Fruit fly (Drosophila melanogaster) whole organism, embryonic: ENCODE measurements around the gene Atg5.

Experiments used
- CG10543 ChIP-seq: fragments of 200-800 bp; sonication (Bioruptor generic); optimal IDR thresholded peaks from 3 replicates; lab custom pipeline; 2017; ENCODE audit warnings: missing biosample characterization, mild to moderate bottlenecking, missing genetic modification characterization, moderate library complexity
- CG11695 ChIP-seq: fragments of 200-800 bp; sonication (Bioruptor generic); IDR thresholded peaks from 3 replicates; pipeline ENCODE4 v1.3.6; 2022; ENCODE audit warnings: missing biosample characterization, missing genetic modification characterization
- CG13296 ChIP-seq: fragments of 200-800 bp; sonication (Bioruptor generic); optimal IDR thresholded peaks from 3 replicates; lab custom pipeline; 2018; ENCODE audit warnings: missing biosample characterization, mild to moderate bottlenecking, missing genetic modification characterization
- CG14667 ChIP-seq: fragments of 200-800 bp; sonication (Bioruptor generic); IDR thresholded peaks from 2 replicates; pipeline ENCODE4 v1.3.6; 2022; ENCODE audit warnings: missing biosample characterization, missing genetic modification characterization
- CG1647 ChIP-seq: fragments of 200-800 bp; sonication (Bioruptor generic); optimal IDR thresholded peaks from 3 replicates; lab custom pipeline; 2016; ENCODE audit warnings: missing biosample characterization, missing genetic modification characterization
- CG16779 ChIP-seq: fragments of 200-800 bp; sonication (Bioruptor generic); IDR thresholded peaks from 2 replicates; pipeline ENCODE4 v1.3.6; 2022; ENCODE audit warnings: missing biosample characterization, missing genetic modification characterization
- CG17361 ChIP-seq: fragments of 200-800 bp; sonication (Bioruptor generic); IDR thresholded peaks from 3 replicates; pipeline ENCODE4 v1.3.6; 2022; ENCODE audit warnings: missing biosample characterization, missing genetic modification characterization
- CG17612 ChIP-seq: fragments of 200-800 bp; sonication (Bioruptor generic); IDR thresholded peaks from 2 replicates; pipeline ENCODE4 v1.3.6; 2022; ENCODE audit warnings: missing biosample characterization, missing genetic modification characterization
- CG18262 ChIP-seq: fragments of 200-800 bp; optimal IDR thresholded peaks from 3 replicates; lab custom pipeline; 2019; ENCODE audit warnings: missing biosample characterization, mild to moderate bottlenecking, missing genetic modification characterization, moderate library complexity
- CG18599 ChIP-seq: fragments of 200-800 bp; sonication (Bioruptor generic); optimal IDR thresholded peaks from 3 replicates; lab custom pipeline; 2017; ENCODE audit warnings: missing biosample characterization, missing genetic modification characterization, mild to moderate bottlenecking, moderate library complexity, missing genetic modification reagents
- CG2120 ChIP-seq: fragments of 200-800 bp; sonication (Bioruptor generic); optimal IDR thresholded peaks from 3 replicates; lab custom pipeline; 2016; ENCODE audit warnings: missing biosample characterization, missing genetic modification characterization
- CG2129 ChIP-seq: fragments of 200-800 bp; sonication (Bioruptor generic); IDR thresholded peaks from 2 replicates; pipeline ENCODE4 v1.3.6; 2022; ENCODE audit warnings: missing biosample characterization, missing genetic modification characterization; ENCODE audit not compliant: partially characterized antibody
- CG2889 ChIP-seq: fragments of 200-800 bp; sonication (Bioruptor generic); IDR thresholded peaks from 3 replicates; pipeline ENCODE4 v1.3.6; 2022; ENCODE audit warnings: missing biosample characterization, missing genetic modification characterization
- CG3163 ChIP-seq: fragments of 200-800 bp; sonication (Bioruptor generic); optimal IDR thresholded peaks from 3 replicates; lab custom pipeline; 2016; ENCODE audit warnings: missing biosample characterization, missing genetic modification characterization
- CG7271 ChIP-seq: fragments of 200-800 bp; sonication (Bioruptor generic); optimal IDR thresholded peaks from 2 replicates; lab custom pipeline; 2018; ENCODE audit warnings: missing biosample characterization, mild to moderate bottlenecking, missing genetic modification characterization, moderate library complexity
- CG7839 ChIP-seq: fragments of 200-800 bp; sonication (Bioruptor generic); optimal IDR thresholded peaks from 3 replicates; lab custom pipeline; 2018; ENCODE audit warnings: missing biosample characterization, mild to moderate bottlenecking, missing genetic modification characterization, moderate library complexity
- CG9817 ChIP-seq: fragments of 200-800 bp; sonication (Bioruptor generic); optimal IDR thresholded peaks from 2 replicates; lab custom pipeline; 2018; ENCODE audit warnings: missing biosample characterization, mild to moderate bottlenecking, missing genetic modification characterization, moderate library complexity
- CG9876 ChIP-seq: fragments of 200-800 bp; sonication (Bioruptor generic); optimal IDR thresholded peaks from 2 replicates; lab custom pipeline; 2016; ENCODE audit warnings: missing biosample characterization, missing genetic modification characterization
- E2f1 ChIP-seq: fragments of 200-800 bp; sonication (Bioruptor generic); IDR thresholded peaks from 2 replicates; pipeline ENCODE4 v1.3.6; 2022; ENCODE audit warnings: missing biosample characterization, missing genetic modification characterization
- E2f2 ChIP-seq: fragments of 200-800 bp; sonication (Bioruptor generic); IDR thresholded peaks from 2 replicates; pipeline ENCODE4 v1.3.6; 2022; ENCODE audit warnings: missing biosample characterization, missing genetic modification characterization
- Gug ChIP-seq: fragments of 200-800 bp; sonication (Bioruptor generic); IDR thresholded peaks from 4 replicates; pipeline ENCODE4 v1.3.6; 2022; ENCODE audit warnings: missing biosample characterization, missing genetic modification characterization
- HLH3B ChIP-seq: fragments of 200-800 bp; sonication (Bioruptor generic); IDR thresholded peaks from 2 replicates; pipeline ENCODE4 v1.3.6; 2022; ENCODE audit warnings: missing biosample characterization, missing genetic modification characterization
- Jarid2 ChIP-seq: fragments of 200-800 bp; sonication (Bioruptor generic); optimal IDR thresholded peaks from 3 replicates; lab custom pipeline; 2017; ENCODE audit warnings: mild to moderate bottlenecking, missing biosample characterization, missing genetic modification reagents, missing genetic modification characterization
- Spps ChIP-seq: fragments of 200-800 bp; sonication (Bioruptor generic); optimal IDR thresholded peaks from 2 replicates; lab custom pipeline; 2018; ENCODE audit warnings: missing biosample characterization, mild to moderate bottlenecking, missing genetic modification characterization
- Trl ChIP-seq, 3 experiments: fragments of >200 bp in 2 of 3; fragments of 200-800 bp in 1 of 3; sonication (Bioruptor generic) in 1 of 3; optimal IDR thresholded peaks; 2 replicates in 1 of 3; 3 replicates in 2 of 3; lab custom pipeline; 2016 to 2017; ENCODE audit warnings: missing biosample characterization in 1 of 3, missing genetic modification characterization in 1 of 3
- YL-1 ChIP-seq: fragments of 200-800 bp; sonication (Bioruptor generic); optimal IDR thresholded peaks from 3 replicates; lab custom pipeline; 2017; ENCODE audit warnings: missing biosample characterization, mild to moderate bottlenecking, missing genetic modification characterization
- az2 ChIP-seq: fragments of 200-800 bp; sonication (Bioruptor generic); optimal IDR thresholded peaks from 3 replicates; lab custom pipeline; 2016; ENCODE audit warnings: missing biosample characterization, missing genetic modification characterization
- bcd ChIP-seq: fragments of 200-800 bp; sonication (Bioruptor generic); optimal IDR thresholded peaks from 2 replicates; lab custom pipeline; 2017; ENCODE audit warnings: missing biosample characterization, mild to moderate bottlenecking, missing genetic modification characterization
- caup ChIP-seq: fragments of 200-800 bp; sonication (Bioruptor generic); optimal IDR thresholded peaks from 3 replicates; lab custom pipeline; 2017; ENCODE audit warnings: missing biosample characterization, mild to moderate bottlenecking, missing genetic modification characterization, moderate library complexity; ENCODE audit not compliant: severe bottlenecking
- chif ChIP-seq, 2 experiments: fragments of 200-800 bp; sonication (Bioruptor generic); optimal IDR thresholded peaks; 3 replicates each; lab custom pipeline; 2016; ENCODE audit warnings: missing biosample characterization in 2 of 2, missing genetic modification characterization in 2 of 2
- crc ChIP-seq: fragments of 200-800 bp; sonication (Bioruptor generic); optimal IDR thresholded peaks from 2 replicates; lab custom pipeline; 2016; ENCODE audit warnings: missing biosample characterization, missing genetic modification characterization
- ewg ChIP-seq: fragments of 200-800 bp; sonication (Bioruptor generic); optimal IDR thresholded peaks from 3 replicates; lab custom pipeline; 2017; ENCODE audit warnings: mild to moderate bottlenecking, missing biosample characterization, missing genetic modification reagents, missing genetic modification characterization
- ind ChIP-seq: fragments of 200-800 bp; sonication (Bioruptor generic); optimal IDR thresholded peaks from 3 replicates; lab custom pipeline; 2016; ENCODE audit warnings: missing biosample characterization, missing genetic modification characterization
- inv ChIP-seq: fragments of 200-800 bp; sonication (Bioruptor generic); IDR thresholded peaks from 2 replicates; pipeline ENCODE4 v1.3.6; 2022; ENCODE audit warnings: missing biosample characterization, missing genetic modification characterization; ENCODE audit not compliant: partially characterized antibody
- mld ChIP-seq: fragments of 200-800 bp; sonication (Bioruptor generic); IDR thresholded peaks from 3 replicates; pipeline ENCODE4 v1.3.6; 2022; ENCODE audit warnings: missing biosample characterization, missing genetic modification characterization; ENCODE audit not compliant: partially characterized antibody
- pho ChIP-seq: fragments of 200-800 bp; sonication (Bioruptor generic); optimal IDR thresholded peaks from 2 replicates; lab custom pipeline; 2016; ENCODE audit warnings: missing biosample characterization, missing genetic modification characterization
- repo ChIP-seq: fragments of 200-800 bp; sonication (Bioruptor generic); optimal IDR thresholded peaks from 2 replicates; lab custom pipeline; 2016; ENCODE audit warnings: missing biosample characterization, missing genetic modification characterization
- salm ChIP-seq: fragments of 200-800 bp; sonication (Bioruptor generic); optimal IDR thresholded peaks from 2 replicates; lab custom pipeline; 2018; ENCODE audit warnings: missing biosample characterization, mild to moderate bottlenecking, missing genetic modification characterization
- schlank ChIP-seq: fragments of 200-800 bp; sonication (Bioruptor generic); optimal IDR thresholded peaks from 2 replicates; lab custom pipeline; 2018; ENCODE audit warnings: missing biosample characterization, mild to moderate bottlenecking, missing genetic modification characterization
- so ChIP-seq: fragments of 200-800 bp; sonication (Bioruptor generic); IDR thresholded peaks from 3 replicates; pipeline ENCODE4 v1.3.6; 2022; ENCODE audit warnings: missing biosample characterization, missing genetic modification characterization
- ssp ChIP-seq: fragments of 200-800 bp; sonication (Bioruptor generic); IDR thresholded peaks from 2 replicates; pipeline ENCODE4 v1.3.6; 2022; ENCODE audit warnings: missing biosample characterization, missing genetic modification characterization
- sug ChIP-seq: fragments of 200-800 bp; optimal IDR thresholded peaks from 2 replicates; lab custom pipeline; 2019; ENCODE audit warnings: missing biosample characterization, mild to moderate bottlenecking, missing genetic modification characterization, moderate library complexity
- tin ChIP-seq: fragments of 200-800 bp; sonication (Bioruptor generic); optimal IDR thresholded peaks from 3 replicates; lab custom pipeline; 2016; ENCODE audit warnings: missing biosample characterization, missing genetic modification characterization
- trh ChIP-seq: fragments of 200-800 bp; sonication (Bioruptor generic); optimal IDR thresholded peaks from 2 replicates; lab custom pipeline; 2016; ENCODE audit warnings: missing biosample characterization, missing genetic modification characterization
- unc-4 ChIP-seq: fragments of 200-800 bp; sonication (Bioruptor generic); IDR thresholded peaks from 2 replicates; pipeline ENCODE4 v1.3.6; 2022; ENCODE audit warnings: missing biosample characterization, missing genetic modification characterization; ENCODE audit not compliant: partially characterized antibody
- vfl ChIP-seq: fragments of 200-800 bp; sonication (Bioruptor generic); optimal IDR thresholded peaks from 2 replicates; lab custom pipeline; 2016; ENCODE audit warnings: missing biosample characterization, missing genetic modification characterization
- wdn ChIP-seq: fragments of 200-800 bp; sonication (Bioruptor generic); IDR thresholded peaks from 2 replicates; pipeline ENCODE4 v1.3.6; 2022; ENCODE audit warnings: missing biosample characterization, missing genetic modification characterization
- wor ChIP-seq: fragments of 200-800 bp; sonication (Bioruptor generic); IDR thresholded peaks from 2 replicates; pipeline ENCODE4 v1.3.6; 2022; ENCODE audit warnings: missing biosample characterization, missing genetic modification characterization
- zf30C ChIP-seq: fragments of 200-800 bp; sonication (Bioruptor generic); optimal IDR thresholded peaks from 3 replicates; lab custom pipeline; 2018; ENCODE audit warnings: missing biosample characterization, mild to moderate bottlenecking, missing genetic modification characterization

Atg5 gene

DNA sequence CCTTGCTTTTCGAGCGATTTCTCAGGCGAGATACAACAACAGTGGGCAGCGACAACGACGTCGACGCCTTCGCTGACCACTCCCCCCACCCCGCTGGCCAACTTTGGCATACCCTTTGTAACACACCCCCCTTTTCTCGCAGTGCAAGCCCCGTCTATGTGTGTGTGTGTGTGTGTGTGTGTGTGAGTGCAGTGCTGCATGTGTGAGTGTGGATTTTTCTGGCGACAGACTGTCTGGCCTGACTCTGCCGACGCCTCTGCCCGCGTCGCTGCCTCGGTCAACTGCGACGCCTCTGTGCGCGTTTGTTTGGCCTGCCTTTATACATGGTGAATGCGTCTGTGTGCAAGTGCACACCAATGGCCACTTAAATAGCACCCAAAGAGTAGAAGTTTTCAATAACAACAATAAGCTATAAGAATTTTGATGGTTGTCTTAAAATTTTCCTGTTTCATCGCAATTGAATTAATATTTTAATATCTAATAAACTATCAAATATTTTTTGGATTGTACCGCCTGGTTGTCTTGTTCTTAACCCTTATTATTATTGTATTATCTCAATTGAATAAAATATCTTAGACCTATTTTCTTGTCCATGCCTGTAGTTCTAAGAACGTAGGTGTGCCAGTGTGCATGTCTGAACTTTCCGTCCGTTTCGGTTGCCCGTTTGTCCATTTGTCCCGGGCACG, 29.6 kb downstream of the Atg5 start (continued):
- TF ChIP-seq zf30C (GFP tag; lab: Kevin White, UChicago) = peak; percentile 93
- TF ChIP-seq Gug (GFP tag; lab: Robert Waterston, UW) = no peak; the same call in 3 of the 4 replicates
- TF ChIP-seq CG13296 = peak; percentile 90
- peak; percentile 58 for TF ChIP-seq ind (GFP tag; lab: Kevin White, UChicago)
- no peak for TF ChIP-seq CG17612
- TF ChIP-seq salm (tag; lab: Kevin White, UChicago) = peak; percentile 95
- peak; percentile 86 for TF ChIP-seq CG7271 (tag; lab: Kevin White, UChicago)
- peak; percentile 39 for TF ChIP-seq trh (GFP tag; lab: Kevin White, UChicago)
- TF ChIP-seq az2 (GFP tag; lab: Kevin White, UChicago) = peak; percentile 89
- no peak for TF ChIP-seq repo (GFP tag; lab: Kevin White, UChicago)
- peak; percentile 93 for TF ChIP-seq Spps (tag; lab: Kevin White, UChicago)
- peak; percentile 4 for TF ChIP-seq schlank (tag; lab: Kevin White, UChicago)
- TF ChIP-seq unc-4 (GFP tag; lab: Robert Waterston, UW) = no peak
- peak; percentile 83 for TF ChIP-seq bcd (GFP tag; lab: Kevin White, UChicago)
- TF ChIP-seq Trl (optimal IDR thresholded peaks at IDR 0.05; lab: Kevin White, UChicago) = no peak
- no peak for TF ChIP-seq Trl (GFP tag; optimal IDR thresholded peaks at IDR 0.05; lab: Kevin White, UChicago)
- no peak for TF ChIP-seq pho
- no peak for TF ChIP-seq CG9876 (GFP tag; lab: Kevin White, UChicago)
- no peak for TF ChIP-seq mld (GFP tag; lab: Robert Waterston, UW)
- TF ChIP-seq CG11695 = peak; percentile 89
- no peak for TF ChIP-seq CG3163 (GFP tag; lab: Kevin White, UChicago)
- no peak for TF ChIP-seq inv (GFP tag; lab: Robert Waterston, UW)
- no peak for TF ChIP-seq vfl (GFP tag; lab: Kevin White, UChicago)
- peak; percentile 46; the same call in 1 of the 2 replicates for TF ChIP-seq CG14667
- TF ChIP-seq CG10543 (GFP tag; lab: Kevin White, UChicago) = peak; percentile 80
- no peak for TF ChIP-seq CG2129 (GFP tag; lab: Robert Waterston, UW)
- TF ChIP-seq CG2889 (GFP tag; lab: Robert Waterston, UW) = peak; percentile 54; the same call in 1 of the 3 replicates
- peak; percentile 15 for TF ChIP-seq CG2120
- TF ChIP-seq HLH3B (GFP tag; lab: Robert Waterston, UW) = peak; percentile 84
- no peak for TF ChIP-seq wdn
- TF ChIP-seq CG7839 (tag; lab: Kevin White, UChicago) = peak; percentile 93
- peak; percentile 76 for TF ChIP-seq E2f1 (GFP tag; lab: Robert Waterston, UW)
- peak; percentile 84 for TF ChIP-seq ewg
- peak; percentile 51; the same call in 1 of the 2 replicates for TF ChIP-seq E2f2
- TF ChIP-seq YL-1 (GFP tag; lab: Kevin White, UChicago) = peak; percentile 65
- TF ChIP-seq CG9817 (tag; lab: Kevin White, UChicago) = peak; percentile 81
- TF ChIP-seq CG1647 (GFP tag; lab: Kevin White, UChicago) = no peak
- peak; percentile 90 for TF ChIP-seq CG18599
- peak; percentile 77 for TF ChIP-seq caup (GFP tag; lab: Kevin White, UChicago)
- TF ChIP-seq sug (tag; lab: Kevin White, UChicago) = peak; percentile 71
- TF ChIP-seq crc = no peak
- TF ChIP-seq wor = peak; percentile 88
- peak; percentile 59 for TF ChIP-seq Jarid2 (GFP tag; lab: Kevin White, UChicago)
- peak; percentile 70 for TF ChIP-seq tin (GFP tag; lab: Kevin White, UChicago)
- no peak for TF ChIP-seq CG16779
- TF ChIP-seq CG17361 = peak; percentile 86
- peak; percentile 2 to 56 for TF ChIP-seq chif (GFP tag; optimal IDR thresholded peaks at IDR 0.05; lab: Kevin White, UChicago)
- TF ChIP-seq so (GFP tag; lab: Robert Waterston, UW) = peak; percentile 89
- TF ChIP-seq CG18262 (tag; lab: Kevin White, UChicago) = peak; percentile 98
- TF ChIP-seq ssp (GFP tag; lab: Robert Waterston, UW) = peak; percentile 67
